Fruit fly (Drosophila melanogaster) whole organism, larva: ENCODE measurements around the gene B4.
A peak's percentile ranks its signal among the peaks of the same experiment; 100 is the strongest.

ENCODE experiments used
- noc ChIP-seq: fragments of 200-800 bp; sonication (Bioruptor generic); optimal IDR thresholded peaks from 3 replicates; lab custom pipeline; 2019; ENCODE audit warnings: missing biosample characterization, mild to moderate bottlenecking, missing genetic modification characterization, moderate library complexity

Gene B4

dm6 chr2L:13512182-13513032 is 36.7 kb downstream of the B4 start:
- no peak for TF ChIP-seq noc (tag; lab: Kevin White, UChicago)

DNA sequence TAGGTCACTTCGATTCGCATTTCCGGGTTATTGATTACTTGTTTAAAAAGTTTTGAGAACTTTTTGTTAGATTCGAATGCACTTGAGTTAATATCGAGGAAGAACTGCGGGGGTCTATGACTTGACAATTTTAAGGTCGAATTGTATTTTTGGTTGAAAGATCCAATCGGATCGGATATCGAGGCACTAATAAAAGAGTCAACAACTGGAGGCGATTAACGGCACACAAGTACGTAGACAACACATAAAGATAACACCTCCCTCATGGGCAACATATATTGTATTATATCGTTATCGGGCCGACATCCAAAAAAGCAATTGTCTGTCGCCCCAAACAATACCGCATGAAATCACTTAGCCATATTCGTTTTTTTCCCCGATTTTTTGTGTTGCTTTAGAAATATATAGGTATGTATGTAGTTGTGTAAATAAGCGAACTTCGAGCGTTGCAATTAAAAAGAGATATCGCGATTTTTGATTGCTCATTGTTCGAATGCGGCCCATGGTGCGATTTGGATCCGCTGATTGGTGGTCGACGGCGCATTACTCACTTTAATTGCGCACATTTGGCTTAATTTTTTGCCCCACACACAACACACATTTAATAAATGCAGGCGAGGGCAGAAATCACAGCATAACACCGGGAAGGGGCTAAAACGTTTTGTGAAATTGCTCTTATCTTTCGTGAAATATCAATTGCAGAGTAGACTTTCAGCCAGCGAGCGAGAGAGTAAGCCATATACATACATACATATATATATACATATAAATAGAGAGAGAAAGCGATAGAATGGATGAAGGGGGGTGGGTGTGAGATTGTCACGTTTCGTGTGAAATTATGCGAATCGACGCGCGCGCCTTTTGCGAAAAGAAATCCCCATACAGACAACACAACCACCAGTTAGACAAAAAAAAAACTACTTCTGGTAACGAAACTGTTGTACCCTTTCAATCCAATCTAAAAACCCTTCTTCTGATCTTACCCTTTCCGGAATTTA is 38.0 kb downstream of the B4 start:
- peak; percentile 29 for TF ChIP-seq noc (tag; lab: Kevin White, UChicago)

dm6 chr2L:13509533-13510240 is 39.4 kb downstream of the B4 start:
- no peak for TF ChIP-seq noc (tag; lab: Kevin White, UChicago)

DNA sequence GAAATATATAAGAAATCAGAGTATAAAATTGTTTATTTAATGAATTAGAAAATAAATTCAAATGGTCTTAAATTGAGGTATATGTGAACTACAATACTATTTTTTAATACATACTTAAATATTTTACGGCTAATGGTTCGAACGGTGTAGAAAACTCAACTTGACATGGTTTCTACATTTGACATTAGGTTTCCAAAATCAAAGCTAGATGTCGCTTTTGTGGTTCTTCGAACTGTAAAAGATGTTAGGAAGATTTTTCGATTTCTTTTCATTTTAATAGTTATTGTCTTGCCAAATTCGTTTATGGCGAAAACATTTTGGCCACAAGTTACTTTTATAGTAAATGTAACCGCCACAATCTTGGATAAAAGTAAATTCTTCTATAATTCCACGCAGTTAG is 48.7 kb downstream of the B4 start:
- TF ChIP-seq noc (tag; lab: Kevin White, UChicago), result no peak

DNA sequence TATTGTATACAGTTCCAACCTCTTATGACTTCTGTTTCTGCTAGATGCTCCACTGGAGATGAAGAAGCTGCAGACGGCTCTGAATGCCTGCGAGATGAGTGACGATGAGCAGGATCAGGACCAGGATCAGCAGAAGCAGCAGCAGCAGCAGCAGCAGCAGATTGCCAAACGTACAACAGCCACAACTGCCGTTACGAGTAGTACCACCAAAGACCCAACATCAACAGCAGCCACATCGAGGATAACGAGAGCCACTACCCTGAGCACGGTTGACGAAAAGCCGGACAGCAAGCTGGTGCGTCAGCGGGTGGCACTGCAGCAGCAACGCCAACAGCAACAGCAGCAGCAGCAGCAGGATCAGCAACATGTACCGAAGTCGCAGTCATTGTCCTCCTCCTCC is 51.2 kb downstream of the B4 start:
- TF ChIP-seq noc (tag; lab: Kevin White, UChicago), result no peak

DNA sequence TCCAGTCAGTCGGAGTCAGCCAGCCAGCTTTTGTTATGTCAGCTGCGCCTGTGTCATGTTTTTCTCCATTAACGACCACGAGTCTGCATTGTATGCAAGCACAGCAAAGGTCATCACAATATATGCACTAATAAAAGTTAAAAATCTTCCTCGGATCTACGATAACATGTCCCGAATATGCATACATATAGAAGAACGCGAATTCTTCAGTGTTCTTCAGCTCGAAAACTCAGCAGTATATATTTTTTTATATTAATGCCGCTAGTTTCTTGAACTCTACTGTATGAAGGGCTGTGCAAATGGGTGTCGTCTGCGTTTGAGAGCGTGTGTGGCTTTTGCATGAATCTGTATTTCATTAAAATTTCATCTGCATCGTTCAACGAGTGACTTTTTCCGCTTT is 66.9 kb downstream of the B4 start:
- no peak for TF ChIP-seq noc (tag; lab: Kevin White, UChicago)

DNA sequence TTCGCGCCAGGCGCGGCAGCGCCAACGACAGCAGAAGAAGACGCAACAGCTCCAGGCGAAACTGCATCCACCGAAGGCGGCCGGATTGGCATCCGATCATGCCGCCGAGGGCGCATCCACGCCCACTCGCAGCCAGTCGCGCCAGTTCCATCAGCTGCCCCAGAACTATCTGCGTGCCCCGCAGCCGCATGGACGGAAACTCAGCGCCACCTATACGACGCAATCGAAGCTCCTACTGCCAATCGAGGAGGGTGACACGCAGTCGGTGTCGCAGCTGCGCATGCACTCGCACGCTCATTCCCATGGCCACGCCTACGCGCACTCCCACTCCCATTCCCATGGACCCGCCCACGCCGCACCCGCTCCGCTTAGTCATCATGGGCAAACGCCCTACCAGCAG is 73.9 kb downstream of the B4 start:
- no peak for TF ChIP-seq noc (tag; lab: Kevin White, UChicago)

- TF ChIP-seq noc (tag; lab: Kevin White, UChicago), result no peak
Measured at dm6 chr2L:13460911-13461866, 87.9 kb downstream of the B4 start, which contains the start of gene CG46308. CG46308 (plus strand) TSS chr2L:13461774.

DNA sequence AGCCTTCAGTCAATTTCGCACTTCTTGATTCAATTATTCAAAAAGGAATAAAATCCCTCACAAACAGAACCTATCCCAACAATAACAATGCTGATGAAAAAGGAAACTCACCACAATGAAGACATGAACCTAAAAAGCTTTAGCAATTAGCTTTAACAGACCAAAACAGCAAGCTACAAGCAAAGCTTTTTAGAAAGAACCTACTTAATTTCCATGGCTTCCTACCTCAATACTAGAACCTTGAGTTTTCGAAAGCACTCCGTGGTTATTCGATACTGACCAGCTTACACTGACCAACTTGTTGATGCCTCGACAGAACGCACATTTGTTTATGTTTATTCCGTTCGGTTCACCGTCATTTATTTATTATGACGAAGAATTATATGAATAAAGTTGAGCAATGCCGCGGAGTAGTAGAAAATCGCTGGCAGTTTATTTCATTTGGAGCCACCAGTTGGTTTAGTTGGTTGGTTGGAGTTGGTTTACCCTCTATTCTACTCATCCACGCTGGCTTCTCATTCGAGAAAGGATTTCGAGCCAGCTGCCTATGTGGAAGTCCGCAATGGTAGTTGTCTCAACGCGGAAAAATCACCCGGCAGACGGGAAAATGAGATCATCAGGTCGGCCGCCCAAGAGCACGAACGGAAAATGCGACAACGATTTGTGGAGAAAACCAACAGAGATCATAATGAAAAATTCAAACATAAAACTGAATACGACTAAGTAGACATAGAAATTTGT is 90.0 kb downstream of the B4 start, which contains the start of gene CG42810:
Gene CG42810 (plus strand): TSS at position 691 of the 741 bp plus-strand sequence.
- no peak for TF ChIP-seq noc (tag; lab: Kevin White, UChicago)

- no peak for TF ChIP-seq noc (tag; lab: Kevin White, UChicago)
Measured at dm6 chr2L:13457037-13457547, 92.0 kb downstream of the B4 start, which contains the start of gene CG42809. CG42809 (plus strand) TSS chr2L:13457497.
